Worm (Caenorhabditis elegans) whole organism, early embryonic: ENCODE measurements around the gene cal-7.

Experiments
- B0310.2 ChIP-seq: sonication (generic microtip); optimal IDR thresholded peaks from 2 replicates; lab custom pipeline; 2016; ENCODE audit warnings: mild to moderate bottlenecking, missing genetic modification characterization, missing compliant biosample characterization
- F13C5.2 ChIP-seq: sonication (generic microtip); optimal IDR thresholded peaks from 2 replicates; lab custom pipeline; 2017; ENCODE audit warnings: mild to moderate bottlenecking, missing genetic modification characterization, inconsistent platforms, missing compliant biosample characterization
- aly-1 ChIP-seq: sonication (generic microtip); optimal IDR thresholded peaks from 2 replicates; lab custom pipeline; 2016; ENCODE audit warnings: missing genetic modification characterization, missing compliant biosample characterization
- ama-1 ChIP-seq: fragments of 150-350 bp; optimal IDR thresholded peaks from 2 replicates; lab custom pipeline; 2014
- ceh-13 ChIP-seq: fragments of 200-800 bp; sonication (Bioruptor generic); optimal IDR thresholded peaks from 2 replicates; lab custom pipeline; 2018; ENCODE audit warnings: mild to moderate bottlenecking, missing genetic modification characterization, missing compliant biosample characterization
- ceh-36 ChIP-seq: sonication (generic microtip); optimal IDR thresholded peaks from 2 replicates; lab custom pipeline; 2016; ENCODE audit warnings: missing genetic modification characterization, inconsistent platforms, missing compliant biosample characterization
- ets-7 ChIP-seq: sonication (generic microtip); optimal IDR thresholded peaks from 2 replicates; lab custom pipeline; 2016; ENCODE audit warnings: missing genotype, missing genetic modification characterization, missing compliant biosample characterization
- hmbx-1 ChIP-seq: sonication (generic microtip); optimal IDR thresholded peaks from 2 replicates; lab custom pipeline; 2016; ENCODE audit warnings: mild to moderate bottlenecking, missing genetic modification characterization, missing compliant biosample characterization
- hmg-4 ChIP-seq: fragments of 200-800 bp; sonication (Bioruptor generic); optimal IDR thresholded peaks from 2 replicates; lab custom pipeline; 2018; ENCODE audit warnings: mild to moderate bottlenecking, missing genetic modification characterization, missing compliant biosample characterization
- hnd-1 ChIP-seq: sonication (generic microtip); optimal IDR thresholded peaks from 2 replicates; lab custom pipeline; 2016; ENCODE audit warnings: missing genetic modification characterization, missing compliant biosample characterization
- pes-1 ChIP-seq: fragments of 200-800 bp; sonication (Bioruptor generic); IDR thresholded peaks from 2 replicates; pipeline ENCODE4 v1.3.6; 2022; ENCODE audit warnings: missing genetic modification reagents, missing genetic modification characterization, missing compliant biosample characterization
- scrt-1 ChIP-seq: fragments of 200-800 bp; sonication (Bioruptor generic); IDR thresholded peaks from 2 replicates; pipeline ENCODE4 v1.3.6; 2022; ENCODE audit warnings: missing genetic modification characterization, missing compliant biosample characterization
- sea-1 ChIP-seq: fragments of 200-800 bp; sonication (Bioruptor generic); conservative IDR thresholded peaks from 2 replicates; pipeline ENCODE4 v1.3.6; 2022; ENCODE audit warnings: missing genetic modification characterization, missing compliant biosample characterization
- tbx-11 ChIP-seq: fragments of 200-800 bp; sonication (Bioruptor generic); IDR thresholded peaks from 2 replicates; pipeline ENCODE4 v1.3.6; 2022; ENCODE audit warnings: missing genetic modification characterization, missing compliant biosample characterization
- tbx-37 ChIP-seq: fragments of 200-800 bp; sonication (Bioruptor generic); conservative IDR thresholded peaks from 2 replicates; pipeline ENCODE4 v1.3.6; 2022; ENCODE audit warnings: missing genetic modification reagents, missing genetic modification characterization, missing compliant biosample characterization
- tra-4 ChIP-seq: sonication (generic microtip); optimal IDR thresholded peaks from 2 replicates; lab custom pipeline; 2017; ENCODE audit warnings: missing genetic modification characterization, missing compliant biosample characterization

Gene cal-7

ce11 chrV:9733920-9734454 is at the start of gene cal-7:
TSS of gene cal-7 (plus strand) at chrV:9734103.
- no peak for TF ChIP-seq ceh-36
- no peak for TF ChIP-seq hmg-4 (GFP tag; lab: Kevin White, UChicago)
- TF ChIP-seq aly-1 (tag; lab: Kevin White, UChicago), result no peak
- TF ChIP-seq pes-1, result no peak
- TF ChIP-seq scrt-1 (GFP tag; lab: Robert Waterston, UW), result no peak
- no peak for TF ChIP-seq tbx-37 (GFP tag; lab: Robert Waterston, UW)
- no peak for TF ChIP-seq tra-4 (tag; lab: Kevin White, UChicago)
- no peak for TF ChIP-seq ceh-13 (GFP tag; lab: Kevin White, UChicago)

ce11 chrV:9685559-9685958 is 48.3 kb upstream of the cal-7 start, which contains the start of gene ZK287.4:
TSS of gene ZK287.4 (minus strand) at chrV:9685659.
- no peak for TF ChIP-seq pes-1
- no peak for TF ChIP-seq ceh-36
- no peak for TF ChIP-seq scrt-1 (GFP tag; lab: Robert Waterston, UW)
- no peak for TF ChIP-seq ceh-13 (GFP tag; lab: Kevin White, UChicago)
- TF ChIP-seq sea-1 (GFP tag; lab: Robert Waterston, UW), result no peak
- no peak for TF ChIP-seq B0310.2 (tag; lab: Kevin White, UChicago)

ce11 chrV:9689364-9689763 is 44.5 kb upstream of the cal-7 start:
- TF ChIP-seq tbx-37 (GFP tag; lab: Robert Waterston, UW), result no peak
- no peak for TF ChIP-seq ceh-13 (GFP tag; lab: Kevin White, UChicago)
- no peak for TF ChIP-seq scrt-1 (GFP tag; lab: Robert Waterston, UW)
- TF ChIP-seq hnd-1 (tag; lab: Kevin White, UChicago), result no peak
- no peak for TF ChIP-seq B0310.2 (tag; lab: Kevin White, UChicago)
- no peak for TF ChIP-seq tbx-11
- no peak for TF ChIP-seq hmg-4 (GFP tag; lab: Kevin White, UChicago)
- no peak for TF ChIP-seq ama-1
- TF ChIP-seq tra-4 (tag; lab: Kevin White, UChicago), result no peak
- no peak for TF ChIP-seq hmbx-1 (tag; lab: Kevin White, UChicago)

- no peak for TF ChIP-seq aly-1 (tag; lab: Kevin White, UChicago)
- TF ChIP-seq tra-4 (tag; lab: Kevin White, UChicago), result no peak
- no peak for TF ChIP-seq pes-1
- no peak for TF ChIP-seq ceh-36
- TF ChIP-seq tbx-11, result no peak
- TF ChIP-seq hmg-4 (GFP tag; lab: Kevin White, UChicago), result no peak
- TF ChIP-seq hnd-1 (tag; lab: Kevin White, UChicago), result no peak
- TF ChIP-seq ama-1, result no peak
- TF ChIP-seq sea-1 (GFP tag; lab: Robert Waterston, UW), result no peak
- TF ChIP-seq scrt-1 (GFP tag; lab: Robert Waterston, UW), result no peak
- no peak for TF ChIP-seq ets-7
Observed at ce11 chrV:9690099-9690572, 43.8 kb upstream of the cal-7 start, which contains the start of gene rbx-1. TSS of gene rbx-1 (minus strand) at chrV:9690522.

ce11 chrV:9690728-9691127 is 43.2 kb upstream of the cal-7 start:
- TF ChIP-seq F13C5.2 (tag; lab: Kevin White, UChicago), result peak; percentile 55
- no peak for TF ChIP-seq ets-7

ce11 chrV:9692109-9692581 is 41.8 kb upstream of the cal-7 start, which contains the start of gene ztf-9:
TSS of gene ztf-9 (minus strand) at chrV:9692159.
- no peak for TF ChIP-seq hnd-1 (tag; lab: Kevin White, UChicago)
- peak; percentile 72 for TF ChIP-seq hmg-4 (GFP tag; lab: Kevin White, UChicago)
- TF ChIP-seq F13C5.2 (tag; lab: Kevin White, UChicago), result peak; percentile 19
- no peak for TF ChIP-seq sea-1 (GFP tag; lab: Robert Waterston, UW)
- no peak for TF ChIP-seq ceh-13 (GFP tag; lab: Kevin White, UChicago)

ce11 chrV:9692649-9693112 is 41.2 kb upstream of the cal-7 start, which contains the start of gene ZK287.7:
TSS of gene ZK287.7 (plus strand) at chrV:9693062.
- no peak for TF ChIP-seq hmg-4 (GFP tag; lab: Kevin White, UChicago)
- no peak for TF ChIP-seq ceh-13 (GFP tag; lab: Kevin White, UChicago)
- TF ChIP-seq ceh-36, result no peak
- TF ChIP-seq hmbx-1 (tag; lab: Kevin White, UChicago), result no peak
- TF ChIP-seq tbx-11, result no peak
- no peak for TF ChIP-seq scrt-1 (GFP tag; lab: Robert Waterston, UW)
- TF ChIP-seq hnd-1 (tag; lab: Kevin White, UChicago), result no peak
- no peak for TF ChIP-seq F13C5.2 (tag; lab: Kevin White, UChicago)
- no peak for TF ChIP-seq tra-4 (tag; lab: Kevin White, UChicago)
- no peak for TF ChIP-seq pes-1
- TF ChIP-seq B0310.2 (tag; lab: Kevin White, UChicago), result no peak
- no peak for TF ChIP-seq ama-1

- TF ChIP-seq ceh-13 (GFP tag; lab: Kevin White, UChicago) (no peak), hmg-4 (GFP tag; lab: Kevin White, UChicago) (no peak), sea-1 (GFP tag; lab: Robert Waterston, UW) (no peak), aly-1 (tag; lab: Kevin White, UChicago) (no peak), tbx-37 (GFP tag; lab: Robert Waterston, UW) (no peak), ama-1 (no peak), ceh-36 (no peak), tra-4 (tag; lab: Kevin White, UChicago) (no peak), tbx-11 (no peak), hnd-1 (tag; lab: Kevin White, UChicago) (no peak), hmbx-1 (tag; lab: Kevin White, UChicago) (no peak), B0310.2 (tag; lab: Kevin White, UChicago) (no peak), scrt-1 (GFP tag; lab: Robert Waterston, UW) (no peak), F13C5.2 (tag; lab: Kevin White, UChicago) (no peak), pes-1 (no peak), ets-7 (no peak)
Observed at ce11 chrV:9696715-9697114, 37.2 kb upstream of the cal-7 start, which contains the start of gene her-1. TSS of gene her-1 (plus strand) at chrV:9697015.
